Worm (Caenorhabditis elegans) whole organism, L4 larva: ENCODE data around the gene T10B10.8.

Source experiments
- F37D6.2 ChIP-seq: sonication (generic microtip); optimal IDR thresholded peaks from 2 replicates; lab custom pipeline; 2016; ENCODE audit warnings: mild to moderate bottlenecking, missing genetic modification characterization, missing compliant biosample characterization
- F44E2.7 ChIP-seq: fragments of 200-800 bp; sonication (Bioruptor generic); IDR thresholded peaks from 2 replicates; pipeline ENCODE4 v2.1.2; 2022; ENCODE audit warnings: missing genetic modification characterization, missing compliant biosample characterization
- T20F7.1 ChIP-seq: fragments of 200-800 bp; sonication (Bioruptor generic); optimal IDR thresholded peaks from 2 replicates; lab custom pipeline; 2018; ENCODE audit warnings: mild to moderate bottlenecking, missing genetic modification characterization, missing compliant biosample characterization
- T26A8.4 ChIP-seq: fragments of 200-800 bp; sonication (Bioruptor generic); IDR thresholded peaks from 2 replicates; pipeline ENCODE4 v1.3.6; 2022; ENCODE audit warnings: missing genetic modification characterization, missing compliant biosample characterization
- Y48G9A.11 ChIP-seq: fragments of 200-800 bp; sonication (Bioruptor generic); IDR thresholded peaks from 2 replicates; pipeline ENCODE4 v1.3.6; 2022; ENCODE audit warnings: missing genetic modification reagents, missing genetic modification characterization, missing compliant biosample characterization
- Y5F2A.4 ChIP-seq: fragments of 200-800 bp; sonication (Bioruptor generic); optimal IDR thresholded peaks from 2 replicates; lab custom pipeline; 2018; ENCODE audit warnings: mild to moderate bottlenecking, missing genetic modification characterization, missing compliant biosample characterization
- ZK337.2 ChIP-seq: fragments of 200-800 bp; sonication (Bioruptor generic); IDR thresholded peaks from 2 replicates; pipeline ENCODE4 v1.3.6; 2022; ENCODE audit warnings: missing genetic modification reagents, missing genetic modification characterization, missing compliant biosample characterization
- ZK546.5 ChIP-seq, 2 experiments: sonication (generic microtip); optimal IDR thresholded peaks; 2 replicates each; lab custom pipeline; 2017; ENCODE audit warnings: missing biosample characterization in 2 of 2, missing genetic modification characterization in 2 of 2
- aha-1 ChIP-seq: fragments of 150-350 bp; peaks from one replicate; lab custom pipeline; 2014; ENCODE audit warnings: missing biosample characterization, missing genetic modification characterization
- aly-2 ChIP-seq: sonication (generic microtip); optimal IDR thresholded peaks from 2 replicates; lab custom pipeline; 2018; ENCODE audit warnings: missing biosample characterization, missing genetic modification characterization
- ama-1 ChIP-seq: fragments of 150-350 bp; optimal IDR thresholded peaks from 2 replicates; lab custom pipeline; 2014; ENCODE audit warnings: inconsistent platforms, mixed read lengths
- ceh-20 ChIP-seq: fragments of 200-800 bp; sonication (Bioruptor generic); IDR thresholded peaks from 2 replicates; pipeline ENCODE4 v1.3.6; 2022; ENCODE audit warnings: missing genetic modification reagents, missing genetic modification characterization, missing compliant biosample characterization
- ceh-28 ChIP-seq: fragments of 150-350 bp; optimal IDR thresholded peaks from 2 replicates; lab custom pipeline; 2014; ENCODE audit warnings: missing biosample characterization, missing genetic modification reagents, missing genetic modification characterization
- ceh-44 ChIP-seq: fragments of 200-800 bp; sonication (Bioruptor generic); IDR thresholded peaks from 2 replicates; pipeline ENCODE4 v1.3.6; 2022; ENCODE audit warnings: missing genetic modification reagents, missing genetic modification characterization, missing compliant biosample characterization
- ceh-62 ChIP-seq: sonication (generic microtip); optimal IDR thresholded peaks from 2 replicates; lab custom pipeline; 2017; ENCODE audit warnings: missing biosample characterization, missing genetic modification characterization
- ctbp-1 ChIP-seq: fragments of 200-800 bp; sonication (Bioruptor generic); IDR thresholded peaks from 2 replicates; pipeline ENCODE4 v1.3.6; 2022; ENCODE audit warnings: missing genetic modification reagents, missing genetic modification characterization, missing compliant biosample characterization
- daf-12 ChIP-seq: fragments of 150-350 bp; optimal IDR thresholded peaks from 2 replicates; lab custom pipeline; 2014; ENCODE audit warnings: missing biosample characterization, missing genetic modification reagents, missing genetic modification characterization
- daf-19 ChIP-seq: fragments of 200-800 bp; sonication (Bioruptor generic); conservative IDR thresholded peaks from 2 replicates; pipeline ENCODE4 v1.3.6; 2022; ENCODE audit warnings: missing genetic modification characterization, missing compliant biosample characterization
- dmd-6 ChIP-seq: fragments of 200-800 bp; sonication (Bioruptor generic); IDR thresholded peaks from 2 replicates; pipeline ENCODE4 v1.3.6; 2022; ENCODE audit warnings: missing genetic modification reagents, missing genetic modification characterization, missing compliant biosample characterization
- dmd-8 ChIP-seq: fragments of 200-800 bp; sonication (Bioruptor generic); IDR thresholded peaks from 2 replicates; pipeline ENCODE4 v1.3.6; 2022; ENCODE audit warnings: missing genetic modification characterization, missing compliant biosample characterization
- dmd-9 ChIP-seq: fragments of 200-800 bp; sonication (Bioruptor generic); IDR thresholded peaks from 2 replicates; pipeline ENCODE4 v1.3.6; 2022; ENCODE audit warnings: missing genetic modification reagents, missing genetic modification characterization, missing compliant biosample characterization
- dpl-1 ChIP-seq: fragments of 150-350 bp; optimal IDR thresholded peaks from 2 replicates; lab custom pipeline; 2014; ENCODE audit warnings: missing biosample characterization, missing genetic modification reagents, missing genetic modification characterization
- duxl-1 ChIP-seq: sonication (generic microtip); optimal IDR thresholded peaks from 2 replicates; lab custom pipeline; 2016; ENCODE audit warnings: mild to moderate bottlenecking, missing genetic modification characterization, moderate library complexity, missing compliant biosample characterization; ENCODE audit not compliant: poor library complexity
- egl-43 ChIP-seq: fragments of 200-800 bp; sonication (Bioruptor generic); IDR thresholded peaks from 2 replicates; pipeline ENCODE4 v1.3.6; 2022; ENCODE audit warnings: missing genetic modification reagents, missing genetic modification characterization, missing compliant biosample characterization
- fkh-10 ChIP-seq: fragments of 150-350 bp; optimal IDR thresholded peaks from 2 replicates; lab custom pipeline; 2014; ENCODE audit warnings: missing biosample characterization, missing genetic modification reagents, missing genetic modification characterization
- fos-1 ChIP-seq: fragments of 150-350 bp; optimal IDR thresholded peaks from 2 replicates; lab custom pipeline; 2014; ENCODE audit warnings: missing biosample characterization, missing genetic modification characterization
- gei-8 ChIP-seq: fragments of 200-800 bp; sonication (Bioruptor generic); optimal IDR thresholded peaks from 2 replicates; lab custom pipeline; 2018; ENCODE audit warnings: mild to moderate bottlenecking, missing genetic modification characterization, missing compliant biosample characterization
- hlh-30 ChIP-seq: sonication (generic microtip); optimal IDR thresholded peaks from 2 replicates; lab custom pipeline; 2017; ENCODE audit warnings: antibody characterized with exemption, mild to moderate bottlenecking, missing genetic modification characterization, missing compliant biosample characterization; ENCODE audit not compliant: insufficient read depth
- jun-1 ChIP-seq: fragments of 150-350 bp; optimal IDR thresholded peaks from 2 replicates; lab custom pipeline; 2014; ENCODE audit warnings: missing biosample characterization, missing genetic modification reagents, missing genetic modification characterization
- lin-29 ChIP-seq: fragments of 200-800 bp; sonication (Bioruptor generic); IDR thresholded peaks from 2 replicates; pipeline ENCODE4 v1.3.6; 2022; ENCODE audit warnings: missing genetic modification reagents, missing genetic modification characterization, missing compliant biosample characterization
- lir-3 ChIP-seq: sonication (generic microtip); optimal IDR thresholded peaks from 2 replicates; lab custom pipeline; 2016; ENCODE audit warnings: mild to moderate bottlenecking, missing genetic modification characterization, missing compliant biosample characterization
- lsy-2 ChIP-seq, 2 experiments: fragments of 150-350 bp in 1 of 2; sonication (generic microtip) in 1 of 2; optimal IDR thresholded peaks; 2 replicates each; lab custom pipeline; 2014 to 2017; ENCODE audit warnings: missing biosample characterization in 2 of 2, missing genetic modification characterization in 2 of 2
- madf-5 ChIP-seq, 2 experiments: fragments of 200-800 bp; sonication (Bioruptor generic); IDR thresholded peaks; 2 replicates each; pipeline ENCODE4 v1.3.6; 2022; ENCODE audit warnings: missing compliant biosample characterization in 2 of 2, missing genetic modification characterization in 2 of 2
- madf-9 ChIP-seq: fragments of 200-800 bp; sonication (Bioruptor generic); conservative IDR thresholded peaks from 2 replicates; pipeline ENCODE4 v1.3.6; 2022; ENCODE audit warnings: missing genetic modification reagents, missing genetic modification characterization, missing compliant biosample characterization
- mdl-1 ChIP-seq, 2 experiments: fragments of 150-350 bp in 1 of 2; sonication (generic microtip) in 1 of 2; optimal IDR thresholded peaks; 2 replicates each; lab custom pipeline; 2014 to 2017; ENCODE audit warnings: missing biosample characterization in 2 of 2, missing genetic modification characterization in 2 of 2
- mep-1 ChIP-seq: fragments of 150-350 bp; sonication (generic microtip); optimal IDR thresholded peaks from 3 replicates; lab custom pipeline; 2014; ENCODE audit warnings: missing biosample characterization, missing genetic modification characterization
- mxl-3 ChIP-seq: fragments of 200-800 bp; sonication (Bioruptor generic); optimal IDR thresholded peaks from 2 replicates; lab custom pipeline; 2018; ENCODE audit warnings: mild to moderate bottlenecking, missing genetic modification characterization, missing compliant biosample characterization
- nhr-10 ChIP-seq: fragments of 150-350 bp; optimal IDR thresholded peaks from 2 replicates; lab custom pipeline; 2014; ENCODE audit warnings: missing biosample characterization, missing genetic modification characterization
- nhr-11 ChIP-seq: fragments of 150-350 bp; optimal IDR thresholded peaks from 2 replicates; lab custom pipeline; 2014; ENCODE audit warnings: missing biosample characterization, missing genetic modification characterization
- nhr-48 ChIP-seq: sonication (generic microtip); optimal IDR thresholded peaks from 2 replicates; lab custom pipeline; 2016; ENCODE audit warnings: mild to moderate bottlenecking, missing genetic modification characterization, missing compliant biosample characterization
- nhr-76 ChIP-seq: fragments of 150-350 bp; optimal IDR thresholded peaks from 2 replicates; lab custom pipeline; 2014; ENCODE audit warnings: missing biosample characterization, missing genetic modification characterization
- sdz-12 ChIP-seq: fragments of 200-800 bp; sonication (Bioruptor generic); optimal IDR thresholded peaks from 2 replicates; lab custom pipeline; 2018; ENCODE audit warnings: mild to moderate bottlenecking, missing genetic modification characterization, missing compliant biosample characterization
- set-16 ChIP-seq: fragments of 200-800 bp; sonication (Bioruptor generic); IDR thresholded peaks from 2 replicates; pipeline ENCODE4 v1.3.6; 2022; ENCODE audit warnings: missing genetic modification reagents, missing genetic modification characterization, missing compliant biosample characterization
- skn-1 ChIP-seq: fragments of 150-350 bp; optimal IDR thresholded peaks from 2 replicates; lab custom pipeline; 2014; ENCODE audit warnings: missing biosample characterization, missing genetic modification characterization
- snpc-1.2 ChIP-seq: fragments of 200-800 bp; sonication (Bioruptor generic); IDR thresholded peaks from 2 replicates; pipeline ENCODE4 v1.3.6; 2022; ENCODE audit warnings: missing genetic modification reagents, missing genetic modification characterization, missing compliant biosample characterization
- snpc-4 ChIP-seq: fragments of 150-350 bp; optimal IDR thresholded peaks from 2 replicates; lab custom pipeline; 2014; ENCODE audit warnings: missing biosample characterization, missing genetic modification characterization
- spr-1 ChIP-seq: sonication (generic microtip); optimal IDR thresholded peaks from 2 replicates; lab custom pipeline; 2016; ENCODE audit warnings: mild to moderate bottlenecking, missing genetic modification characterization, missing compliant biosample characterization
- spr-3 ChIP-seq: fragments of 200-800 bp; sonication (Bioruptor generic); optimal IDR thresholded peaks from 2 replicates; lab custom pipeline; 2018; ENCODE audit warnings: mild to moderate bottlenecking, missing genetic modification characterization, missing compliant biosample characterization
- tra-1 ChIP-seq: fragments of 200-800 bp; sonication (Bioruptor generic); IDR thresholded peaks from 2 replicates; pipeline ENCODE4 v1.3.6; 2022; ENCODE audit warnings: missing genetic modification reagents, missing genetic modification characterization, missing compliant biosample characterization
- zfp-2 ChIP-seq: sonication (generic microtip); optimal IDR thresholded peaks from 2 replicates; lab custom pipeline; 2016; ENCODE audit warnings: mild to moderate bottlenecking, missing genetic modification characterization, missing compliant biosample characterization
- zip-11 ChIP-seq: fragments of 200-800 bp; sonication (Bioruptor generic); IDR thresholded peaks from 2 replicates; pipeline ENCODE4 v1.3.6; 2022; ENCODE audit warnings: missing genetic modification characterization, missing compliant biosample characterization
- zip-2 ChIP-seq: fragments of 150-350 bp; optimal IDR thresholded peaks from 2 replicates; lab custom pipeline; 2014; ENCODE audit warnings: missing biosample characterization, missing genetic modification characterization
- ztf-11 ChIP-seq: fragments of 150-350 bp; optimal IDR thresholded peaks from 2 replicates; lab custom pipeline; 2014; ENCODE audit warnings: missing biosample characterization, missing genetic modification characterization

Gene T10B10.8

ce11 chrX:15181454-15181853, 15.4 kb upstream of the T10B10.8 start, which contains the start of gene pkhm-2 (continued):
- TF ChIP-seq lsy-2 (tag; optimal IDR thresholded peaks at IDR 0.05; lab: Kevin White, UChicago): peak; percentile 66 to 88
- peak; percentile 84 for TF ChIP-seq spr-3 (GFP tag; lab: Kevin White, UChicago)
- TF ChIP-seq mdl-1 (tag; optimal IDR thresholded peaks at IDR 0.05; lab: Kevin White, UChicago): peak; percentile 5 to 68
- peak; percentile 78 for TF ChIP-seq ctbp-1 (GFP tag; lab: Robert Waterston, UW)
- TF ChIP-seq daf-12 (tag; lab: Kevin White, UChicago): no peak
- TF ChIP-seq dpl-1 (GFP tag; lab: Kevin White, UChicago): peak; percentile 86
- no peak for TF ChIP-seq ZK546.5 (tag; optimal IDR thresholded peaks at IDR 0.05; lab: Kevin White, UChicago)
- TF ChIP-seq nhr-48: peak; percentile 82
- peak; percentile 44 for TF ChIP-seq snpc-4 (tag; lab: Kevin White, UChicago)
- TF ChIP-seq nhr-76: no peak
- TF ChIP-seq sdz-12 (GFP tag; lab: Kevin White, UChicago): no peak
- peak; percentile 51; the same call in 1 of the 2 replicates for TF ChIP-seq set-16
- TF ChIP-seq nhr-11 (tag; lab: Kevin White, UChicago): peak; percentile 85
- TF ChIP-seq spr-1: peak; percentile 90
- TF ChIP-seq fos-1: no peak
- TF ChIP-seq dmd-9 (GFP tag; lab: Robert Waterston, UW): peak; percentile 75
- no peak for TF ChIP-seq lir-3 (tag; lab: Kevin White, UChicago)
- no peak for TF ChIP-seq ceh-44
- no peak for TF ChIP-seq ceh-28 (tag; lab: Kevin White, UChicago)
- TF ChIP-seq zip-2 (tag; lab: Kevin White, UChicago): peak; percentile 69
- TF ChIP-seq zip-11 (GFP tag; lab: Robert Waterston, UW): no peak
- peak; percentile 11 for TF ChIP-seq fkh-10
- TF ChIP-seq ceh-62 (tag; lab: Kevin White, UChicago): no peak
- peak; percentile 12 for TF ChIP-seq Y5F2A.4
- peak; percentile 92 for TF ChIP-seq duxl-1
- no peak for TF ChIP-seq zfp-2 (tag; lab: Kevin White, UChicago)
- no peak for TF ChIP-seq dmd-8 (GFP tag; lab: Robert Waterston, UW)
- no peak for TF ChIP-seq T20F7.1 (GFP tag; lab: Kevin White, UChicago)
- TF ChIP-seq lin-29 (GFP tag; lab: Robert Waterston, UW): 0 out of 2 replicates have a peak, but pooled peaks have one; percentile 11
- TF ChIP-seq dmd-6: peak; percentile 86
- TF ChIP-seq T26A8.4 (GFP tag; lab: Robert Waterston, UW): peak; percentile 93
- no peak for TF ChIP-seq ztf-11 (tag; lab: Kevin White, UChicago)
- TF ChIP-seq madf-9: peak; percentile 78
- TF ChIP-seq ama-1 (lab: Kevin White, UChicago): no peak
- TF ChIP-seq nhr-10 (tag; lab: Kevin White, UChicago): no peak
- TF ChIP-seq aha-1: peak; percentile 99
- TF ChIP-seq aly-2 (tag; lab: Kevin White, UChicago): no peak
- TF ChIP-seq madf-5 (GFP tag; IDR thresholded peaks at IDR 0.05; lab: Robert Waterston, UW): no peak
- peak; percentile 96 for TF ChIP-seq mep-1 (tag; lab: Kevin White, UChicago)
- TF ChIP-seq mxl-3: peak; percentile 95
- TF ChIP-seq gei-8: peak; percentile 26
- peak; percentile 84 for TF ChIP-seq ceh-20
- TF ChIP-seq snpc-1.2 (GFP tag; lab: Robert Waterston, UW): no peak
- TF ChIP-seq jun-1: peak; percentile 69
- peak; percentile 86 for TF ChIP-seq egl-43 (GFP tag; lab: Robert Waterston, UW)
- TF ChIP-seq hlh-30 (tag; lab: Kevin White, UChicago): peak; percentile 91
- TF ChIP-seq skn-1: no peak
- peak; percentile 66; the same call in 1 of the 2 replicates for TF ChIP-seq F44E2.7 (GFP tag; lab: Robert Waterston, UW)
- TF ChIP-seq ZK337.2 (GFP tag; lab: Robert Waterston, UW): no peak
- no peak for TF ChIP-seq Y48G9A.11
- TF ChIP-seq tra-1 (GFP tag; lab: Robert Waterston, UW): 0 out of 2 replicates have a peak, but pooled peaks have one; percentile 24
- TF ChIP-seq F37D6.2 (tag; lab: Kevin White, UChicago): peak; percentile 84
- TF ChIP-seq daf-19 (GFP tag; lab: Robert Waterston, UW): no peak
